Worm (Caenorhabditis elegans): Measurements from ENCODE around the gene F13D2.1.

DNA sequence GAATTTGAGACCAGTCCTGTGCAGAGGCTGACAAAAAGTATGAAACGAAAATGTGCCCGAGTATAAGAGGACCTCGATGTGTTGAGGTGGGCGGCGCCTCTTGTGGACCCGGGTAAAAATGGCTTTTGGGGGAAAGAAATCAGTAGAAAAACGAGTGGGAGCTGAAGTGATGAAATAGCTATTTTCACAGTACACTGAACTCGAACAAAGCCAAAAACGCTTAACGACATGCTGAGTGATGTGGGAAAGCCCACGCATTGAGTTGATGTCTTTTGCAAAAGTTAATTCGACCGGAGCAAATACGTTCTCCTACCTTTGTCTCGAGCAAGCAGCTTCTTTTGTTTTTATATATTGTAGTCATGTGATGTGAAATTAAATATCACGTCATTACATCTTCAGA lies 72.7 kb downstream of the F13D2.1 start, which contains the start of gene nlp-66:
- TF ChIP-seq nfya-1 (tag; optimal IDR thresholded peaks at IDR 0.05; ENCODE audit: insufficient read depth) = no peak
- no peak for TF ChIP-seq pha-4 (tag; optimal IDR thresholded peaks at IDR 0.05)
- no peak for TF ChIP-seq ZK546.5 (tag; optimal IDR thresholded peaks at IDR 0.05)
- no peak for TF ChIP-seq elt-1 (tag; optimal IDR thresholded peaks at IDR 0.05)
- TF ChIP-seq ceh-82 (tag; optimal IDR thresholded peaks at IDR 0.05) = no peak
- TF ChIP-seq elt-2 (tag; optimal IDR thresholded peaks at IDR 0.05) = no peak
- no peak for TF ChIP-seq egl-27 (tag; optimal IDR thresholded peaks at IDR 0.05)
- no peak for TF ChIP-seq fos-1 (tag; optimal IDR thresholded peaks at IDR 0.05)
- TF ChIP-seq nhr-23 (tag; optimal IDR thresholded peaks at IDR 0.05) = no peak

All from whole organism, L3 larva.